Fruit fly (Drosophila melanogaster) whole organism, wandering third instar larva: ENCODE measurements around the gene Gad1.

Source experiments
- Abd-B ChIP-seq: fragments of >200 bp; optimal IDR thresholded peaks from 2 replicates; lab custom pipeline; 2017; ENCODE audit warnings: missing biosample characterization, missing genetic modification characterization
- CG32264 ChIP-seq: fragments of 200-800 bp; sonication (Bioruptor generic); optimal IDR thresholded peaks from 2 replicates; lab custom pipeline; 2016; ENCODE audit warnings: missing biosample characterization, missing genetic modification characterization
- CrebA ChIP-seq: fragments of 200-800 bp; sonication (Bioruptor generic); optimal IDR thresholded peaks from 2 replicates; lab custom pipeline; 2016; ENCODE audit warnings: missing biosample characterization, mild to moderate bottlenecking, missing genetic modification characterization, borderline replicate concordance
- OdsH ChIP-seq: fragments of 200-800 bp; sonication (Bioruptor generic); optimal IDR thresholded peaks from 2 replicates; lab custom pipeline; 2016; ENCODE audit warnings: missing biosample characterization, mild to moderate bottlenecking, missing genetic modification characterization
- dl ChIP-seq, 2 experiments: fragments of 175-275, 200-275 bp in 1 of 2; fragments of 200-275 bp in 1 of 2; sonication (Bioruptor generic); optimal IDR thresholded peaks; lab custom pipeline; 2018; ENCODE audit warnings: mild to moderate bottlenecking in 2 of 2, missing biosample characterization in 2 of 2, missing genetic modification characterization in 2 of 2, moderate library complexity in 2 of 2; ENCODE audit not compliant: partially characterized antibody in 2 of 2, insufficient read depth in 1 of 2
- lola ChIP-seq: fragments of >200 bp; optimal IDR thresholded peaks from 2 replicates; lab custom pipeline; 2017; ENCODE audit warnings: missing biosample characterization, missing genetic modification characterization
- rgr ChIP-seq: fragments of 200-800 bp; sonication (Bioruptor generic); optimal IDR thresholded peaks from 3 replicates; lab custom pipeline; 2016; ENCODE audit warnings: missing biosample characterization, mild to moderate bottlenecking, missing genetic modification characterization

DNA sequence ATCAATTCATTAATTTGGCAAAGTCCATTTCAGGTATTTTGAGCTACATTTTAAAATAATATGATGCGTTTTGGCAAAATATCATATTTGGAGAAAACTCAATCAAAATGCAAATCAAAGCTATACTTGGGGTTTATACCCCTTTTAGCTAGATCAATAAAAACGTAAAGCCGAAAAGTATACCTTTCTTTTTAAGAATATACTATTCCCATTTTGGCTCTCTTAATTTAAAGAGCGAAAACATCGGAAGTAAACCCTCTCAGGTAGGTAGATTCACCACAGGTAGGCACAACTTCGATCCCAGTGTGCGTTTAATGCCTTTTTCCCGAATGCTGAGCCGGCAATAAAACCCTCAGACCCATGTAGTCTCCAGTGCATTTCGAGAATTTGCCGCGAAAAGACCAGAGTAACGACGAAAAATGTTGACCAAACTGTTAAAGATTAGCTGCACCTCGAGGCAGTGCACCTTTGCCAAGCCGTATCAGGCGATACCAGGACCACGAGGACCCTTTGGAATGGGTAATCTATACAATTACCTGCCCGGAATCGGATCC, 26.5 kb downstream of the Gad1 start, which contains the start of gene dib:
- TF ChIP-seq OdsH (GFP tag; lab: Kevin White, UChicago) (no peak), CrebA (no peak), lola (GFP tag; lab: Kevin White, UChicago) (no peak), Abd-B (GFP tag; lab: Kevin White, UChicago) (no peak), CG32264 (GFP tag; lab: Kevin White, UChicago) (no peak), rgr (GFP tag; lab: Kevin White, UChicago) (no peak), dl (GFP tag; optimal IDR thresholded peaks at IDR 0.05; lab: Kevin White, UChicago; ENCODE audit: insufficient read depth in 1 of 2, partially characterized antibody in 2 of 2) (no peak)
